Worm (Caenorhabditis elegans) whole organism, young adult: Measurements from ENCODE around the gene math-23.
"Not testable (repeated sequence)": the region's sequence is repeated elsewhere in the genome, so short reads cannot be mapped to it uniquely, and the experiment has no call there.

Source experiments
- Y95B8A.8 ChIP-seq: fragments of 200-800 bp; sonication (Bioruptor generic); IDR thresholded peaks from 2 replicates; pipeline ENCODE4 v1.3.6; 2022; ENCODE audit warnings: missing genetic modification reagents, missing genetic modification characterization, missing compliant biosample characterization
- ama-1 ChIP-seq, 3 experiments: fragments of 150-350 bp in 1 of 3; sonication (generic microtip) in 2 of 3; optimal IDR thresholded peaks; 2 replicates each; lab custom pipeline; 2014 to 2018; ENCODE audit warnings: missing biosample characterization in 2 of 3, missing genetic modification characterization in 2 of 3, missing genetic modification reagents in 2 of 3
- pha-4 ChIP-seq: fragments of 150-350 bp; sonication (generic microtip); optimal IDR thresholded peaks from 2 replicates; lab custom pipeline; 2014; ENCODE audit warnings: missing biosample characterization, missing genetic modification reagents, missing genetic modification characterization
- snpc-4 ChIP-seq, 5 experiments: fragments of 150-350 bp in 1 of 5; sonication (generic microtip) in 4 of 5; optimal IDR thresholded peaks; 2 replicates each; lab custom pipeline; 2014 to 2018; ENCODE audit warnings: missing genetic modification characterization in 5 of 5, missing biosample characterization in 3 of 5, antibody characterized with exemption in 2 of 5, mild to moderate bottlenecking in 2 of 5, missing compliant biosample characterization in 2 of 5, missing genotype in 2 of 5, moderate library complexity in 2 of 5, missing genetic modification reagents in 1 of 5
- unc-62 ChIP-seq: fragments of 150-350 bp; optimal IDR thresholded peaks from 2 replicates; lab custom pipeline; 2014; ENCODE audit warnings: missing biosample characterization, missing genetic modification reagents, missing genetic modification characterization

DNA sequence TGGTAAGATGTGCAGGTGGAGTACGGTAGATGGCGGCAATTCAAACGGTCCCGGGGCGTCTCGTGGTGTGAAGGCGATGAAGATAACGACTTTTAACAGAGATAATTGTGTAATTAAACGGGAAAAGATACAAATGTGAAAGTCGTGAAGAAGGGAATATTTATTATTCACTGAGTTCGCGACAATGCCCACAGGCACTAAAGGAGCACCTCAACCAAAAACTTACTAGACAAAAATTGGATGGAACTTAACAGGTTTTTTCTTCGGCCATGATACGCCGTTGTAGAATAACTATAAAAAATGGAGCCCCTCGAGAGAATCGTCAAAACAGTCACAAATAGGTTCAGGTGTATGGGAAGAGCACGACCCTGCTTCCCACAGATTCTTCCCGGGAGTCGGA, 39.7 kb upstream of the math-23 start, which contains the start of gene fbxb-98:
- not testable (repeated sequence) for TF ChIP-seq snpc-4 (GFP tag; optimal IDR thresholded peaks at IDR 0.05; lab: Kevin White, UChicago); snpc-4 (tag; optimal IDR thresholded peaks at IDR 0.05; lab: Kevin White, UChicago); pha-4 (tag; lab: Kevin White, UChicago); ama-1 (optimal IDR thresholded peaks at IDR 0.05; lab: Kevin White, UChicago); ama-1 (GFP tag; optimal IDR thresholded peaks at IDR 0.05; lab: Kevin White, UChicago); Y95B8A.8 (GFP tag; lab: Robert Waterston, UW); unc-62 (GFP tag; lab: Kevin White, UChicago)
